Worm (Caenorhabditis elegans) whole organism, L1 larva: ENCODE measurements around the gene srg-29.

Source experiments
- mdl-1 ChIP-seq, 2 experiments: fragments of 150-350 bp; optimal IDR thresholded peaks; 2 replicates each; lab custom pipeline; 2014 to 2017; ENCODE audit warnings: missing biosample characterization in 2 of 2, missing genetic modification characterization in 2 of 2, inconsistent platforms in 1 of 2
- nhr-71 ChIP-seq: sonication (generic microtip); optimal IDR thresholded peaks from 2 replicates; lab custom pipeline; 2016; ENCODE audit warnings: mild to moderate bottlenecking, missing genetic modification characterization, moderate library complexity, missing compliant biosample characterization
- sptf-1 ChIP-seq: fragments of 150-350 bp; optimal IDR thresholded peaks from 2 replicates; lab custom pipeline; 2014; ENCODE audit warnings: missing biosample characterization, missing genetic modification characterization
- swsn-7 ChIP-seq: sonication (generic microtip); optimal IDR thresholded peaks from 2 replicates; lab custom pipeline; 2016; ENCODE audit warnings: missing genetic modification characterization, missing compliant biosample characterization

- TF ChIP-seq nhr-71 (tag; lab: Kevin White, UChicago) = no peak
- TF ChIP-seq sptf-1 (tag; lab: Kevin White, UChicago) = no peak
- TF ChIP-seq mdl-1 (tag; optimal IDR thresholded peaks at IDR 0.05; lab: Kevin White, UChicago) = no peak
- TF ChIP-seq swsn-7 (tag; lab: Kevin White, UChicago) = no peak
Observed at ce11 chrV:5336884-5337283, at the start of gene srg-29.
